Fruit fly (Drosophila melanogaster) whole organism, embryonic: ENCODE measurements around the gene Sodh1.

ENCODE experiments used
- Ada2b ChIP-seq: fragments of 200-800 bp; sonication (Bioruptor generic); IDR thresholded peaks from 2 replicates; pipeline ENCODE4 v1.3.6; 2022; ENCODE audit warnings: missing biosample characterization, missing genetic modification characterization
- BEAF-32 ChIP-seq: fragments of 200-800 bp; sonication (Bioruptor generic); optimal IDR thresholded peaks from 3 replicates; lab custom pipeline; 2017; ENCODE audit warnings: missing biosample characterization, missing genetic modification characterization, mild to moderate bottlenecking, moderate library complexity, missing genetic modification reagents
- CG10147 ChIP-seq: fragments of 200-800 bp; sonication (Bioruptor generic); optimal IDR thresholded peaks from 2 replicates; lab custom pipeline; 2019; ENCODE audit warnings: missing biosample characterization, mild to moderate bottlenecking, missing genetic modification characterization, moderate library complexity
- CG10959 ChIP-seq: fragments of 200-800 bp; sonication (Bioruptor generic); IDR thresholded peaks from 2 replicates; pipeline ENCODE4 v1.3.6; 2022; ENCODE audit warnings: missing biosample characterization, missing genetic modification characterization
- CG10979 ChIP-seq: fragments of 200-800 bp; sonication (Bioruptor generic); optimal IDR thresholded peaks from 2 replicates; lab custom pipeline; 2018; ENCODE audit warnings: missing biosample characterization, mild to moderate bottlenecking, missing genetic modification characterization, moderate library complexity
- CG11398 ChIP-seq: fragments of 200-800 bp; sonication (Bioruptor generic); optimal IDR thresholded peaks from 2 replicates; lab custom pipeline; 2016; ENCODE audit warnings: missing biosample characterization, missing genetic modification characterization
- CG12219 ChIP-seq: fragments of 200-800 bp; sonication (Bioruptor generic); optimal IDR thresholded peaks from 3 replicates; lab custom pipeline; 2018; ENCODE audit warnings: missing biosample characterization, mild to moderate bottlenecking, missing genetic modification characterization
- CG13424 ChIP-seq: fragments of 200-800 bp; sonication (Bioruptor generic); optimal IDR thresholded peaks from 2 replicates; lab custom pipeline; 2019; ENCODE audit warnings: missing biosample characterization, mild to moderate bottlenecking, missing genetic modification characterization, moderate library complexity
- CG13624 ChIP-seq: fragments of 200-800 bp; sonication (Bioruptor generic); optimal IDR thresholded peaks from 2 replicates; lab custom pipeline; 2016; ENCODE audit warnings: missing biosample characterization, missing genetic modification characterization
- CG14667 ChIP-seq: fragments of 200-800 bp; sonication (Bioruptor generic); IDR thresholded peaks from 2 replicates; pipeline ENCODE4 v1.3.6; 2022; ENCODE audit warnings: missing biosample characterization, missing genetic modification characterization
- CG16863 ChIP-seq: fragments of 200-800 bp; sonication (Bioruptor generic); optimal IDR thresholded peaks from 3 replicates; lab custom pipeline; 2016; ENCODE audit warnings: missing biosample characterization, missing genetic modification characterization
- CG3281 ChIP-seq: fragments of 200-800 bp; sonication (Bioruptor generic); optimal IDR thresholded peaks from 3 replicates; lab custom pipeline; 2017; ENCODE audit warnings: missing biosample characterization, mild to moderate bottlenecking, missing genetic modification characterization
- CG4328 ChIP-seq: fragments of 200-800 bp; sonication (Bioruptor generic); optimal IDR thresholded peaks from 3 replicates; lab custom pipeline; 2017; ENCODE audit warnings: missing biosample characterization, missing genetic modification reagents, missing genetic modification characterization
- CG4360 ChIP-seq: fragments of 200-800 bp; sonication (Bioruptor generic); IDR thresholded peaks from 2 replicates; pipeline ENCODE4 v1.3.6; 2022; ENCODE audit warnings: missing biosample characterization, missing genetic modification characterization
- CG43689 ChIP-seq: fragments of 200-800 bp; sonication (Bioruptor generic); IDR thresholded peaks from 2 replicates; pipeline ENCODE4 v1.3.6; 2022; ENCODE audit warnings: missing biosample characterization, missing genetic modification characterization
- CG4404 ChIP-seq: fragments of 200-800 bp; sonication (Bioruptor generic); IDR thresholded peaks from 2 replicates; pipeline ENCODE4 v1.3.6; 2022; ENCODE audit warnings: missing biosample characterization, missing genetic modification characterization
- CG4424 ChIP-seq: fragments of 200-800 bp; sonication (Bioruptor generic); optimal IDR thresholded peaks from 3 replicates; lab custom pipeline; 2016; ENCODE audit warnings: missing biosample characterization, missing genetic modification characterization
- CG6689 ChIP-seq: fragments of 200-800 bp; sonication (Bioruptor generic); IDR thresholded peaks from 2 replicates; pipeline ENCODE4 v1.3.6; 2022; ENCODE audit warnings: missing biosample characterization, missing genetic modification characterization
- CG8281 ChIP-seq: fragments of 200-800 bp; sonication (Bioruptor generic); optimal IDR thresholded peaks from 2 replicates; lab custom pipeline; 2018; ENCODE audit warnings: missing biosample characterization, mild to moderate bottlenecking, missing genetic modification characterization, moderate library complexity
- CG8359 ChIP-seq: fragments of 200-800 bp; sonication (Bioruptor generic); optimal IDR thresholded peaks from 2 replicates; lab custom pipeline; 2017; ENCODE audit warnings: missing biosample characterization, mild to moderate bottlenecking, missing genetic modification characterization, borderline replicate concordance
- CG8765 ChIP-seq: fragments of 200-800 bp; sonication (Bioruptor generic); IDR thresholded peaks from 2 replicates; pipeline ENCODE4 v1.3.6; 2022; ENCODE audit warnings: missing biosample characterization, missing genetic modification characterization
- CG9215 ChIP-seq: fragments of 200-800 bp; sonication (Bioruptor generic); IDR thresholded peaks from 2 replicates; pipeline ENCODE4 v1.3.6; 2022; ENCODE audit warnings: missing biosample characterization, missing genetic modification characterization
- CG9932 ChIP-seq: fragments of 200-800 bp; sonication (Bioruptor generic); IDR thresholded peaks from 2 replicates; pipeline ENCODE4 v1.3.6; 2022; ENCODE audit warnings: missing biosample characterization, missing genetic modification characterization
- Dbx ChIP-seq: fragments of 200-800 bp; sonication (Bioruptor generic); IDR thresholded peaks from 3 replicates; pipeline ENCODE4 v1.3.6; 2022; ENCODE audit warnings: missing biosample characterization, missing genetic modification characterization
- Dp ChIP-seq: fragments of 200-800 bp; sonication (Bioruptor generic); optimal IDR thresholded peaks from 2 replicates; lab custom pipeline; 2018; ENCODE audit warnings: missing biosample characterization, mild to moderate bottlenecking, missing genetic modification characterization, moderate library complexity
- ERR ChIP-seq: fragments of 200-800 bp; sonication (Bioruptor generic); optimal IDR thresholded peaks from 2 replicates; lab custom pipeline; 2016; ENCODE audit warnings: missing biosample characterization, missing genetic modification characterization
- Elba2 ChIP-seq: fragments of 200-800 bp; sonication (Bioruptor generic); optimal IDR thresholded peaks from 3 replicates; lab custom pipeline; 2016; ENCODE audit warnings: missing biosample characterization, missing genetic modification characterization
- Hand ChIP-seq: fragments of 200-800 bp; sonication (Bioruptor generic); optimal IDR thresholded peaks from 2 replicates; lab custom pipeline; 2017; ENCODE audit warnings: mild to moderate bottlenecking, missing biosample characterization, missing genetic modification reagents, missing genetic modification characterization
- Hmx ChIP-seq: fragments of 200-800 bp; sonication (Bioruptor generic); optimal IDR thresholded peaks from 2 replicates; lab custom pipeline; 2016; ENCODE audit warnings: missing biosample characterization, missing genetic modification characterization
- Mrtf ChIP-seq: fragments of 200-800 bp; sonication (Bioruptor generic); IDR thresholded peaks from 3 replicates; pipeline ENCODE4 v1.3.6; 2022; ENCODE audit warnings: missing biosample characterization, missing genetic modification characterization
- NFAT ChIP-seq: fragments of 200-800 bp; sonication (Bioruptor generic); IDR thresholded peaks from 2 replicates; pipeline ENCODE4 v1.3.6; 2022; ENCODE audit warnings: missing biosample characterization, missing genetic modification characterization
- NK7.1 ChIP-seq: fragments of 200-800 bp; sonication (Bioruptor generic); optimal IDR thresholded peaks from 3 replicates; lab custom pipeline; 2016; ENCODE audit warnings: missing biosample characterization, missing genetic modification characterization
- Rx ChIP-seq: fragments of 200-800 bp; sonication (Bioruptor generic); IDR thresholded peaks from 2 replicates; pipeline ENCODE4 v1.3.6; 2022; ENCODE audit warnings: missing biosample characterization, missing genetic modification characterization
- Side ChIP-seq: fragments of 200-800 bp; sonication (Bioruptor generic); optimal IDR thresholded peaks from 2 replicates; lab custom pipeline; 2016; ENCODE audit warnings: missing biosample characterization, missing genetic modification characterization
- Sry-β ChIP-seq: fragments of 200-800 bp; sonication (Bioruptor generic); optimal IDR thresholded peaks from 2 replicates; lab custom pipeline; 2018; ENCODE audit warnings: missing biosample characterization, mild to moderate bottlenecking, missing genetic modification characterization, moderate library complexity
- Vsx1 ChIP-seq: fragments of 200-800 bp; sonication (Bioruptor generic); optimal IDR thresholded peaks from 2 replicates; lab custom pipeline; 2017; ENCODE audit warnings: missing biosample characterization, mild to moderate bottlenecking, missing genetic modification characterization, missing genetic modification reagents
- aop ChIP-seq: fragments of 200-800 bp; sonication (Bioruptor generic); IDR thresholded peaks from 2 replicates; pipeline ENCODE4 v1.3.6; 2022; ENCODE audit warnings: missing biosample characterization, missing genetic modification characterization
- ase ChIP-seq: fragments of 200-800 bp; sonication (Bioruptor generic); IDR thresholded peaks from 3 replicates; pipeline ENCODE4 v1.3.6; 2022; ENCODE audit warnings: missing biosample characterization, missing genetic modification characterization
- bigmax ChIP-seq: fragments of 200-800 bp; sonication (Bioruptor generic); optimal IDR thresholded peaks from 2 replicates; lab custom pipeline; 2018; ENCODE audit warnings: missing biosample characterization, mild to moderate bottlenecking, missing genetic modification characterization
- bowl ChIP-seq: fragments of 200-800 bp; sonication (Bioruptor generic); IDR thresholded peaks from 2 replicates; pipeline ENCODE4 v1.3.6; 2022; ENCODE audit warnings: missing biosample characterization, missing genetic modification characterization
- caup ChIP-seq: fragments of 200-800 bp; sonication (Bioruptor generic); optimal IDR thresholded peaks from 3 replicates; lab custom pipeline; 2017; ENCODE audit warnings: missing biosample characterization, mild to moderate bottlenecking, missing genetic modification characterization, moderate library complexity; ENCODE audit not compliant: severe bottlenecking
- dysf ChIP-seq: fragments of 200-800 bp; sonication (Bioruptor generic); IDR thresholded peaks from 3 replicates; pipeline ENCODE4 v1.3.6; 2022; ENCODE audit warnings: missing biosample characterization, missing genetic modification characterization
- esg ChIP-seq: fragments of 200-800 bp; sonication (Bioruptor generic); conservative IDR thresholded peaks from 2 replicates; pipeline ENCODE4 v1.3.6; 2022; ENCODE audit warnings: missing biosample characterization, missing genetic modification characterization
- fd96Cb ChIP-seq: fragments of 200-800 bp; sonication (Bioruptor generic); optimal IDR thresholded peaks from 2 replicates; lab custom pipeline; 2018; ENCODE audit warnings: missing biosample characterization, mild to moderate bottlenecking, missing genetic modification characterization, moderate library complexity
- gcm2 ChIP-seq: fragments of 200-800 bp; sonication (Bioruptor generic); optimal IDR thresholded peaks from 2 replicates; lab custom pipeline; 2016; ENCODE audit warnings: missing biosample characterization, missing genetic modification characterization
- h ChIP-seq: fragments of >200 bp; optimal IDR thresholded peaks from 2 replicates; lab custom pipeline; 2017
- lola ChIP-seq, 3 experiments: fragments of >200 bp in 2 of 3; fragments of 200-800 bp in 1 of 3; sonication (Bioruptor generic) in 1 of 3; optimal IDR thresholded peaks; 2 replicates each; lab custom pipeline; 2017 to 2019; ENCODE audit warnings: missing biosample characterization in 3 of 3, missing genetic modification characterization in 3 of 3, mild to moderate bottlenecking in 1 of 3, moderate library complexity in 1 of 3
- repo ChIP-seq: fragments of 200-800 bp; sonication (Bioruptor generic); optimal IDR thresholded peaks from 2 replicates; lab custom pipeline; 2016; ENCODE audit warnings: missing biosample characterization, missing genetic modification characterization
- row ChIP-seq: fragments of 200-800 bp; sonication (Bioruptor generic); IDR thresholded peaks from 3 replicates; pipeline ENCODE4 v1.3.6; 2022; ENCODE audit warnings: missing biosample characterization, missing genetic modification characterization
- sna ChIP-seq: fragments of 200-800 bp; sonication (Bioruptor generic); IDR thresholded peaks from 2 replicates; pipeline ENCODE4 v1.3.6; 2022; ENCODE audit warnings: missing biosample characterization, missing genetic modification characterization; ENCODE audit not compliant: partially characterized antibody
- trem ChIP-seq: fragments of 200-800 bp; optimal IDR thresholded peaks from 3 replicates; lab custom pipeline; 2019; ENCODE audit warnings: missing biosample characterization, mild to moderate bottlenecking, missing genetic modification characterization, moderate library complexity
- twi ChIP-seq: fragments of 200-800 bp; optimal IDR thresholded peaks from 2 replicates; lab custom pipeline; 2019; ENCODE audit warnings: missing biosample characterization, mild to moderate bottlenecking, missing genetic modification characterization, moderate library complexity

Sodh1 gene

DNA sequence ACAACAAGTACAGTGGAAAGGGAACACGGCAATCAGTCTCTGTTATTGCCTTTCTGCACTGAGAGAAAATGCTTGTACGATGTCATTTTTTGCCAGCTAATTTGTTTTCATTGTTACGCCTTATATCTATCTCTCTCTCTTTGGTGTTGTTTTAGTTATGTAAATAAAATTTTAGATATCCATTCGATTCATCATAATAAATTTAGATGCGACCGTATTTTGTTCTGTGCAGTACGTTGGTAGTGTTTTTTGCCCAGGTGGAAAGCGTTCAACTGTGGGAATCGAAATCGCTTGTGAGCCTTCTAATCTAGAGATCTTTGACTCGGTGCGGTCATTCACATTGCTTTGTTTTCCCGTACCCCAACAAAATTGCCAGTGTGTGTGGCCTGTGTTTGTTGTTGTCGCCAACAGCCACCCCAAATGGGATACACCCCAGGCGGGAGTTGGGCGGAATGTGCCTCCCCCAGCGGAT lies 23.6 kb downstream of the Sodh1 start (continued):
- no peak for TF ChIP-seq CG6689 (GFP tag; lab: Robert Waterston, UW)
- peak; percentile 84 for TF ChIP-seq CG8359
- peak; percentile 78 for TF ChIP-seq Hand (GFP tag; lab: Kevin White, UChicago)
- peak; percentile 85 for TF ChIP-seq Vsx1 (GFP tag; lab: Kevin White, UChicago)
- TF ChIP-seq CG8765, result no peak
- TF ChIP-seq Rx (GFP tag; lab: Robert Waterston, UW), result no peak
- no peak for TF ChIP-seq CG14667 (GFP tag; lab: Robert Waterston, UW)
- no peak for TF ChIP-seq NFAT (GFP tag; lab: Robert Waterston, UW)
- peak; percentile 92 for TF ChIP-seq CG10147 (GFP tag; lab: Kevin White, UChicago)
- peak; percentile 79 for TF ChIP-seq Side
- no peak for TF ChIP-seq row (GFP tag; lab: Robert Waterston, UW)
- TF ChIP-seq CG10979 (tag; lab: Kevin White, UChicago), result peak; percentile 92
- TF ChIP-seq Dbx (GFP tag; lab: Robert Waterston, UW), result no peak
- TF ChIP-seq repo, result peak; percentile 83
- TF ChIP-seq CG8281 (tag; lab: Kevin White, UChicago), result peak; percentile 65
- peak; percentile 92 for TF ChIP-seq ERR (GFP tag; lab: Kevin White, UChicago)
- TF ChIP-seq CG12219 (GFP tag; lab: Kevin White, UChicago), result peak; percentile 90
- peak in 1 of 3 experiments; percentile 80 for TF ChIP-seq lola (GFP tag; optimal IDR thresholded peaks at IDR 0.05; lab: Kevin White, UChicago)
- peak; percentile 57 for TF ChIP-seq CG4328
- peak; percentile 48 for TF ChIP-seq Elba2
- TF ChIP-seq bowl (GFP tag; lab: Robert Waterston, UW), result no peak
- TF ChIP-seq dysf (GFP tag; lab: Robert Waterston, UW), result no peak
- TF ChIP-seq Dp (GFP tag; lab: Kevin White, UChicago), result no peak
- peak; percentile 87 for TF ChIP-seq fd96Cb (tag; lab: Kevin White, UChicago)
- no peak for TF ChIP-seq CG4360 (GFP tag; lab: Robert Waterston, UW)
- no peak for TF ChIP-seq CG10959 (GFP tag; lab: Robert Waterston, UW)
- TF ChIP-seq caup, result peak; percentile 92
- peak; percentile 83 for TF ChIP-seq CG11398 (GFP tag; lab: Kevin White, UChicago)
- no peak for TF ChIP-seq CG9215
- TF ChIP-seq h (lab: Kevin White, UChicago), result no peak
- peak; percentile 88 for TF ChIP-seq CG13424 (tag; lab: Kevin White, UChicago)
- peak; percentile 58 for TF ChIP-seq twi (tag; lab: Kevin White, UChicago)
- TF ChIP-seq NK7.1, result peak; percentile 89
- no peak for TF ChIP-seq ase (GFP tag; lab: Robert Waterston, UW)
- TF ChIP-seq trem, result peak; percentile 82
- TF ChIP-seq Sry-β (GFP tag; lab: Kevin White, UChicago), result peak; percentile 19
- no peak for TF ChIP-seq esg (GFP tag; lab: Robert Waterston, UW)
- no peak for TF ChIP-seq bigmax (GFP tag; lab: Kevin White, UChicago)
- TF ChIP-seq CG43689, result no peak
- peak; percentile 87 for TF ChIP-seq CG4424 (GFP tag; lab: Kevin White, UChicago)
- no peak for TF ChIP-seq Mrtf
- TF ChIP-seq Ada2b (GFP tag; lab: Robert Waterston, UW), result no peak
- TF ChIP-seq BEAF-32 (GFP tag; lab: Kevin White, UChicago), result no peak
- TF ChIP-seq sna (GFP tag; lab: Robert Waterston, UW), result no peak
- no peak for TF ChIP-seq CG4404 (GFP tag; lab: Robert Waterston, UW)
- TF ChIP-seq CG16863 (GFP tag; lab: Kevin White, UChicago), result peak; percentile 87
- peak; percentile 89 for TF ChIP-seq CG3281 (GFP tag; lab: Kevin White, UChicago)
- TF ChIP-seq CG9932 (GFP tag; lab: Robert Waterston, UW), result no peak
- TF ChIP-seq gcm2 (GFP tag; lab: Kevin White, UChicago), result peak; percentile 79
- TF ChIP-seq Hmx, result peak; percentile 79
- peak; percentile 90 for TF ChIP-seq CG13624 (GFP tag; lab: Kevin White, UChicago)
- no peak for TF ChIP-seq aop (GFP tag; lab: Robert Waterston, UW)
